Worm (Caenorhabditis elegans) whole organism, L3 larva: ENCODE measurements around the gene grl-4.

Experiments used
- R02D3.7 ChIP-seq: fragments of 150-350 bp; optimal IDR thresholded peaks from 2 replicates; lab custom pipeline; 2014; ENCODE audit warnings: missing biosample characterization, missing genetic modification characterization
- ceh-28 ChIP-seq: fragments of 150-350 bp; optimal IDR thresholded peaks from 2 replicates; lab custom pipeline; 2014; ENCODE audit warnings: missing biosample characterization, missing genetic modification reagents, missing genetic modification characterization
- ceh-82 ChIP-seq: fragments of 150-350 bp; optimal IDR thresholded peaks from 2 replicates; lab custom pipeline; 2014; ENCODE audit warnings: missing biosample characterization, missing genetic modification characterization
- ceh-9 ChIP-seq: sonication (generic microtip); optimal IDR thresholded peaks from 2 replicates; lab custom pipeline; 2018; ENCODE audit warnings: missing biosample characterization, missing genetic modification characterization
- daf-12 ChIP-seq: fragments of 150-350 bp; optimal IDR thresholded peaks from 2 replicates; lab custom pipeline; 2014; ENCODE audit warnings: missing biosample characterization, missing genetic modification reagents, missing genetic modification characterization
- egl-27 ChIP-seq: sonication (generic microtip); optimal IDR thresholded peaks from 4 replicates; lab custom pipeline; 2017; ENCODE audit warnings: missing biosample characterization, missing genetic modification reagents, missing genetic modification characterization
- egl-5 ChIP-seq: fragments of 150-350 bp; optimal IDR thresholded peaks from 2 replicates; lab custom pipeline; 2017; ENCODE audit warnings: missing biosample characterization, missing genetic modification reagents, missing genetic modification characterization, inconsistent platforms
- elt-2 ChIP-seq: sonication (generic microtip); optimal IDR thresholded peaks from 2 replicates; lab custom pipeline; 2016; ENCODE audit warnings: missing genetic modification reagents, mild to moderate bottlenecking, missing genetic modification characterization, missing compliant biosample characterization
- elt-3 ChIP-seq, 3 experiments: fragments of 150-350 bp in 1 of 3; sonication (generic microtip) in 2 of 3; optimal IDR thresholded peaks; 2 replicates in 2 of 3; 4 replicates in 1 of 3; lab custom pipeline; 2014 to 2017; ENCODE audit warnings: missing biosample characterization in 3 of 3, missing genetic modification characterization in 3 of 3
- eor-1 ChIP-seq, 2 experiments: fragments of 150-350 bp; optimal IDR thresholded peaks; 2 replicates each; lab custom pipeline; 2014 to 2018; ENCODE audit warnings: missing biosample characterization in 2 of 2, missing genetic modification characterization in 2 of 2
- fkh-2 ChIP-seq: fragments of 150-350 bp; optimal IDR thresholded peaks from 2 replicates; lab custom pipeline; 2014; ENCODE audit warnings: missing biosample characterization, missing genetic modification reagents, missing genetic modification characterization
- fos-1 ChIP-seq: fragments of 150-350 bp; optimal IDR thresholded peaks from 2 replicates; lab custom pipeline; 2014; ENCODE audit warnings: missing biosample characterization, missing genetic modification characterization
- jun-1 ChIP-seq: fragments of 150-350 bp; optimal IDR thresholded peaks from 2 replicates; lab custom pipeline; 2014; ENCODE audit warnings: missing biosample characterization, missing genetic modification reagents, missing genetic modification characterization
- lin-15B ChIP-seq: fragments of 150-350 bp; optimal IDR thresholded peaks from 2 replicates; lab custom pipeline; 2014; ENCODE audit warnings: missing biosample characterization, missing genetic modification characterization
- lsy-12 ChIP-seq: sonication (generic microtip); optimal IDR thresholded peaks from 2 replicates; lab custom pipeline; 2016; ENCODE audit warnings: mild to moderate bottlenecking, missing genetic modification characterization, missing compliant biosample characterization
- mdl-1 ChIP-seq: fragments of 150-350 bp; optimal IDR thresholded peaks from 2 replicates; lab custom pipeline; 2014; ENCODE audit warnings: missing biosample characterization, missing genetic modification characterization
- mml-1 ChIP-seq: fragments of 150-350 bp; sonication (generic microtip); optimal IDR thresholded peaks from 3 replicates; lab custom pipeline; 2014; ENCODE audit warnings: missing biosample characterization, missing genetic modification characterization
- nfya-1 ChIP-seq: sonication (generic microtip); optimal IDR thresholded peaks from 2 replicates; lab custom pipeline; 2017; ENCODE audit warnings: missing genetic modification characterization, mild to moderate bottlenecking, missing compliant biosample characterization, antibody characterized with exemption, moderate library complexity; ENCODE audit not compliant: insufficient read depth
- nhr-11 ChIP-seq: fragments of 150-350 bp; optimal IDR thresholded peaks from 2 replicates; lab custom pipeline; 2014; ENCODE audit warnings: missing biosample characterization, missing genetic modification characterization
- nhr-12 ChIP-seq: fragments of 150-350 bp; optimal IDR thresholded peaks from 2 replicates; lab custom pipeline; 2014; ENCODE audit warnings: missing biosample characterization, missing genetic modification characterization
- nhr-23 ChIP-seq: fragments of 150-350 bp; optimal IDR thresholded peaks from 2 replicates; lab custom pipeline; 2014; ENCODE audit warnings: missing biosample characterization, missing genetic modification reagents, missing genetic modification characterization
- nhr-237 ChIP-seq: fragments of 150-350 bp; optimal IDR thresholded peaks from 2 replicates; lab custom pipeline; 2014; ENCODE audit warnings: missing biosample characterization, missing genetic modification characterization
- nhr-25 ChIP-seq: sonication (generic microtip); optimal IDR thresholded peaks from 2 replicates; lab custom pipeline; 2017; ENCODE audit warnings: missing biosample characterization, missing genetic modification characterization
- nhr-28 ChIP-seq: fragments of 150-350 bp; optimal IDR thresholded peaks from 2 replicates; lab custom pipeline; 2014; ENCODE audit warnings: missing biosample characterization, missing genetic modification characterization
- nhr-67 ChIP-seq: fragments of 150-350 bp; optimal IDR thresholded peaks from 2 replicates; lab custom pipeline; 2014; ENCODE audit warnings: missing biosample characterization, missing genetic modification characterization
- nhr-76 ChIP-seq: fragments of 150-350 bp; sonication (generic microtip); optimal IDR thresholded peaks from 5 replicates; lab custom pipeline; 2014; ENCODE audit warnings: missing biosample characterization, missing genetic modification characterization
- nhr-77 ChIP-seq: fragments of 150-350 bp; optimal IDR thresholded peaks from 2 replicates; lab custom pipeline; 2014; ENCODE audit warnings: missing biosample characterization, missing genetic modification characterization
- pqm-1 ChIP-seq: fragments of 150-350 bp; optimal IDR thresholded peaks from 2 replicates; lab custom pipeline; 2017; ENCODE audit warnings: missing biosample characterization, missing genetic modification characterization, inconsistent platforms
- sea-2 ChIP-seq: fragments of 150-350 bp; sonication (generic microtip); optimal IDR thresholded peaks from 4 replicates; lab custom pipeline; 2014; ENCODE audit warnings: missing biosample characterization, missing genetic modification reagents, missing genetic modification characterization
- skn-1 ChIP-seq: fragments of 150-350 bp; optimal IDR thresholded peaks from 2 replicates; lab custom pipeline; 2014; ENCODE audit warnings: missing biosample characterization, missing genetic modification characterization
- snpc-4 ChIP-seq: fragments of 150-350 bp; optimal IDR thresholded peaks from 2 replicates; lab custom pipeline; 2014; ENCODE audit warnings: missing biosample characterization, missing genetic modification characterization
- unc-39 ChIP-seq: sonication (generic microtip); optimal IDR thresholded peaks from 4 replicates; lab custom pipeline; 2017; ENCODE audit warnings: missing biosample characterization, missing genetic modification characterization
- ztf-4 ChIP-seq: fragments of 150-350 bp; optimal IDR thresholded peaks from 2 replicates; lab custom pipeline; 2014; ENCODE audit warnings: missing biosample characterization, missing genetic modification characterization

The grl-4 gene

DNA sequence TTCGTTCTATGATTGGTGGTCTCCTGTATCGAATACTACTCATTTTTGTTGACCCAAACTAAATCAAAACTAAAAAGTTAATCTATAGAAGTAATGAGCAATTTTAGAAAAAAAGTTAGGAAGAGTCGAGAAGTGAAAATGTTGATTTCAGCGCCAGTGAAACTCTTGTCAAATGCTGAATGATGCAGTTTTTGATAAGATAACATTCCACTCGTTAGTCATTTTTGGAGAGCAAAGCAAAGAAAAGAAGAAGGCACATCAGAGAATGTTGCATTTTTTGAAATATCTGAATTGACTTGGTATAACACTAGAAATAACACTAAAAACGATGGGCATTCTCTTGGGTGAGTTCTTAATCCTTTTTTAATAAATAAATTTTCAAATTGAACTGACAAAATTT is 18.4 kb upstream of the grl-4 start, which contains the start of gene sqst-2:
Gene sqst-2 (minus strand): TSS at position 58 of the 400 bp plus-strand sequence.
- TF ChIP-seq pqm-1 (tag; lab: Kevin White, UChicago) = peak; percentile 41
- TF ChIP-seq ceh-9 = no peak
- TF ChIP-seq sea-2 (GFP tag; lab: Kevin White, UChicago) = no peak
- no peak for TF ChIP-seq nhr-11
- no peak for TF ChIP-seq jun-1 (tag; lab: Kevin White, UChicago)
- peak; percentile 49 for TF ChIP-seq elt-2 (tag; lab: Kevin White, UChicago)
- no peak for TF ChIP-seq nhr-77 (tag; lab: Kevin White, UChicago)

DNA sequence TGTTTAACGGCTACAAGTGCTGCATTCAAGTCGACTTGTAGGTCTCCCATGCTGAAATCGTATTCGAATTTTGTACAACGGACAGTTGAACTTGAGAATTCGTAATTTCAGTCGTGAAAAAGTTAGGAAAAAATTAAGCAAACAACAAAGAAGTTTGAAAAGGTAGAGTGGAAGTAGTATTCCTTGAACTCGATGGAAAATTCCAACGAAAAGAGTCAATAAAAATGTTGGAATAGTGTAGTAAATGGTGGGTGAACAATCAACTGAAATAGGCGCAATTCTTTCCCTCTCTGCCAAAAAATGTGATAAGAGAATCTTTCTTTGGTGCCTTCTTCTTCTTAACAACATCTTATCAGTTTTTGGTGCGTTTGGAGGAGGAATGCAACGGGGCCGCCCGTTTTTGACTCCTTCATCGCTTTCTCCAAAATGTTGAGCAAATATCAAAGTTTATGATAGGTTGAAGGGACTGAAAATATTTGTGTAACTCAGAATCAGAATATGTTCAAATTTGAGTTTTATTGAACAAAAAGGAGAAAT is 16.1 kb upstream of the grl-4 start, which contains the start of gene ifo-1:
Gene ifo-1 (minus strand): TSS at position 51 of the 537 bp plus-strand sequence.
- TF ChIP-seq ztf-4 (tag; lab: Kevin White, UChicago) (no peak), jun-1 (tag; lab: Kevin White, UChicago) (peak; percentile 39), elt-2 (tag; lab: Kevin White, UChicago) (peak; percentile 95), elt-3 (tag; optimal IDR thresholded peaks at IDR 0.05; lab: Kevin White, UChicago) (no peak), pqm-1 (tag; lab: Kevin White, UChicago) (peak; percentile 92)

DNA sequence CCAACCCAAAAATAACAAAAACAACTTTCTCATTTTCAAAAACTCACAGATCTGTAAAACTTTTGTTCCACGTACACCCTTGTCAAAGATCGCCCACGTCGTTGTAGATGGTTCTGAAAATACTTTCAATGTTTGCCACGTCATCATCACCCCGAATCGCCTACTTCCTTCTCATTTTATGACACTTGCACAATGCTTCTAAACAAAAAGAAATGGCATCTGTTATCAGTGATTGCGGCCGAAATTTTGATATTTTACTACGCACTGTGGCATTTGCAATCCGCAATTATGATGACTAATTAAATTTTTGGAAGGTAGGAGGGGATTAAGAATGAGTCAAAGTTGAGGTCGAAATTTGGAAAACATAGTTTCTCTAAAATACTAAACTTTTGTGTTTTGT is 15.1 kb upstream of the grl-4 start:
- TF ChIP-seq eor-1 (tag; optimal IDR thresholded peaks at IDR 0.05; lab: Kevin White, UChicago) = no peak
- TF ChIP-seq ceh-9 = no peak
- TF ChIP-seq mml-1 (tag; lab: Kevin White, UChicago) = no peak
- no peak for TF ChIP-seq ceh-28 (tag; lab: Kevin White, UChicago)
- TF ChIP-seq nhr-76 (tag; lab: Kevin White, UChicago) = no peak
- TF ChIP-seq nhr-77 (tag; lab: Kevin White, UChicago) = no peak
- TF ChIP-seq egl-5 (tag; lab: Kevin White, UChicago) = no peak
- no peak for TF ChIP-seq nhr-67 (tag; lab: Kevin White, UChicago)
- TF ChIP-seq lin-15B (tag; lab: Kevin White, UChicago) = no peak
- TF ChIP-seq fos-1 (tag; lab: Kevin White, UChicago) = no peak
- TF ChIP-seq elt-2 (tag; lab: Kevin White, UChicago) = peak; percentile 74
- no peak for TF ChIP-seq nhr-25
- TF ChIP-seq snpc-4 (tag; lab: Kevin White, UChicago) = no peak
- peak; percentile 88 for TF ChIP-seq pqm-1 (tag; lab: Kevin White, UChicago)
- TF ChIP-seq nfya-1 (tag; lab: Kevin White, UChicago) = no peak

DNA sequence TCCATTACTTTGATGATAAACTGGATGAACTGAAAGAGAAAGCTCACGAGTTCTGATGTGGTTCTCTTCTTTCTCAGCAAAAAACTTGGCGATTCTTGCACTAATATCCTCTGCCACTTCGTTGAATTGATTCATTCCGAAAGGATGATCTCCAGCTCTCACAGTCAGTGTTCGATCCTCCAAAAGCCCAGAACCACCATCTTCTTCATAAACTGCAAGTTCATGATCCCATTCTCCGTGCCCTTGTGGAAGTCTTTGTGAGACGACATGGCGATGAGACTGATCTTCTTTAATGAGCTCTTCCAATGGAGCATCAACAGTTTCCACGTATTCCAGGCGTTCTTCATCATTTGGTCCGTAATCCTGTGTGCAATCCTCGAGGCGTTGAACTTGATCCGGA is 14.4 kb upstream of the grl-4 start:
- TF ChIP-seq daf-12 (no peak), jun-1 (tag; lab: Kevin White, UChicago) (no peak), mml-1 (tag; lab: Kevin White, UChicago) (no peak), skn-1 (no peak), nhr-23 (tag; lab: Kevin White, UChicago) (no peak), nhr-76 (tag; lab: Kevin White, UChicago) (no peak), nhr-237 (tag; lab: Kevin White, UChicago) (no peak), lsy-12 (tag; lab: Kevin White, UChicago) (no peak), ceh-82 (tag; lab: Kevin White, UChicago) (no peak), snpc-4 (tag; lab: Kevin White, UChicago) (no peak), R02D3.7 (no peak), nhr-25 (no peak), elt-2 (tag; lab: Kevin White, UChicago) (no peak), nhr-12 (tag; lab: Kevin White, UChicago) (no peak)

DNA sequence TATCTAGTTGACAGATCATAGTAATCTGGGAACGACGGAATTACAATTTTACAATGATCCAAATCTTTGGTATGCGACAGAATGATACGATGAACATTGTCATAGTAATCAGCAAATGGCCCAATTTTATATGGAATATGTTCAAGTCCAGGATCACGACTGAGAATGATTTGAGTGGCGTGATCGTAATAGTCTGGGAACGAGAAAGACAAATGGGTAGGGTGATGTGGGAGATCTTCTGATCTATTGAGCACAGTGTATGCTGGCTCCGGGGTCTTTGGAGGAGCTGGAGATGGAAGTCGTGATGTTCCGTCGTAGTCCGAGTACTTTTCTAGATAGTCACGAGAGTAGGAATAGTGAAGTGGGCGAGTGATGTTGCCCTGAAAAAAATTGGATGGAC is 13.3 kb upstream of the grl-4 start:
- TF ChIP-seq mdl-1 (tag; lab: Kevin White, UChicago) (no peak), R02D3.7 (no peak)

DNA sequence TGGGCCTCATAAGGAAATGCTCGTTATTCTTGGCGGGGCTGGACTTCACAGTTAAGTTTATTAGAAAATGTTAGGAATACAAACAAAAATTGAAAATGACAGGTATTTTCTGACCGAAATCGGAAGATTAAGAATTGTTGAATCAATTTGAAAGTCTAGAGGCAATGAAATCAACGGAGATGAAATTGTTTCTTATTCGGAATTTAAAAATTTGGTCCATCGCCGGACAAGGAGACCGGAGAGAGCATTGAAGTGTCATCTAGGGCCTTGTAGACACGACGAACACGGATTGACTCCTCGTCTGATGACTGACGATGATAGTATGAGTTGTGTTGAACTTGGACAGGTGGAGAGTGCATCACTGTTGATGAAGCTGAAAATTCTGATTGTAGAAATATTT is 10.1 kb upstream of the grl-4 start:
- TF ChIP-seq daf-12 (no peak), mdl-1 (tag; lab: Kevin White, UChicago) (no peak), fkh-2 (no peak), mml-1 (tag; lab: Kevin White, UChicago) (no peak), elt-2 (tag; lab: Kevin White, UChicago) (no peak), skn-1 (no peak), nhr-12 (tag; lab: Kevin White, UChicago) (no peak), egl-27 (no peak), jun-1 (tag; lab: Kevin White, UChicago) (no peak), nhr-28 (no peak), unc-39 (no peak)
